Fruit fly (Drosophila melanogaster): ENCODE results near the gene Diedel2.

DNA sequence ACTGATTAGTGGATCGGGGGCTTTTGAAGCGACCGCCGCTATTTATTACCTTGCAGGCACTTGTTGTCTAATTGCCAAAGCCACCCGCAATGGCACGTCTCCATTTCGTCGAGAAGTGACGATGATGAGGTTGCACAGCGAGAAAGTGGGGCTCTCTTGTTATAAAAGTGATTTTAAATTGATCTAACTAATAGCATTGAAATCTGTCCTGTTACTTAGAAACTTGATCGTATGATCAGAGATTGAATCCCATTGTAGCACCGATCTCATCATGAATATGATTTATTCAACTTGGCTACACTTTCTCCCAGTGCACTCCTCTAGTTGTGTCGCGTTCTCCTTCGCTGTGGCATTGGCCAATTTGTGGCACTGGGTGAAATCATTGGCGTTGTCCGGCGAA, 24.0 kb upstream of the Diedel2 start:
- 0 out of 3 replicates have a peak, but pooled peaks have one; percentile 44 for TF ChIP-seq fd96Ca (GFP tag; IDR thresholded peaks at IDR 0.05)
- TF ChIP-seq CG12605 (GFP tag; IDR thresholded peaks at IDR 0.05), result no peak

All from whole organism, pupa.